Worm (Caenorhabditis elegans) whole organism, L4 larva: ENCODE results near the gene krr-1.
A peak's percentile ranks its signal among the peaks of the same experiment; 100 is the strongest.

ENCODE experiments used
- cey-2 ChIP-seq: sonication (generic microtip); optimal IDR thresholded peaks from 3 replicates; lab custom pipeline; 2017; ENCODE audit warnings: missing genetic modification characterization, mild to moderate bottlenecking, missing compliant biosample characterization, antibody characterized with exemption, borderline replicate concordance; ENCODE audit not compliant: insufficient read depth
- dmd-8 ChIP-seq: fragments of 200-800 bp; sonication (Bioruptor generic); IDR thresholded peaks from 2 replicates; pipeline ENCODE4 v1.3.6; 2022; ENCODE audit warnings: missing genetic modification characterization, missing compliant biosample characterization
- mep-1 ChIP-seq: fragments of 150-350 bp; sonication (generic microtip); optimal IDR thresholded peaks from 3 replicates; lab custom pipeline; 2014; ENCODE audit warnings: missing biosample characterization, missing genetic modification characterization
- mes-2 ChIP-seq: sonication (generic microtip); optimal IDR thresholded peaks from 2 replicates; lab custom pipeline; 2016; ENCODE audit warnings: missing genotype, mild to moderate bottlenecking, missing genetic modification characterization, missing compliant biosample characterization; ENCODE audit not compliant: poor library complexity, severe bottlenecking
- nhr-102 ChIP-seq: sonication (generic microtip); optimal IDR thresholded peaks from 2 replicates; lab custom pipeline; 2016; ENCODE audit warnings: mild to moderate bottlenecking, missing genetic modification characterization, moderate library complexity, missing compliant biosample characterization
- unc-39 ChIP-seq: sonication (generic microtip); optimal IDR thresholded peaks from 2 replicates; lab custom pipeline; 2017; ENCODE audit warnings: missing biosample characterization, missing genetic modification characterization
- unc-62 ChIP-seq, 3 experiments: fragments of 150-350 bp in 1 of 3; sonication (generic microtip); optimal IDR thresholded peaks in 2 of 3; peaks in 1 of 3; 1 replicate in 1 of 3; 2 replicates in 2 of 3; lab custom pipeline; 2014 to 2017; ENCODE audit warnings: missing biosample characterization in 3 of 3, missing genetic modification characterization in 3 of 3, missing genetic modification reagents in 3 of 3, missing genotype in 1 of 3

krr-1 gene

ce11 chrV:7282037-7282436 lies 51.0 kb downstream of the krr-1 start, which contains the start of gene C13A2.3:
Gene C13A2.3 (plus strand): TSS chrV:7282337.
- TF ChIP-seq cey-2 (tag; lab: Kevin White, UChicago) (no peak), unc-39 (no peak), mes-2 (tag; lab: Kevin White, UChicago) (no peak), mep-1 (tag; lab: Kevin White, UChicago) (no peak), dmd-8 (no peak), unc-62 (GFP tag; optimal IDR thresholded peaks at IDR 0.05 in 1 of 2; lab: Kevin White, UChicago) (peak in 1 of 2 experiments; percentile 28), unc-62 (tag; optimal IDR thresholded peaks at IDR 0.05; lab: Kevin White, UChicago) (no peak), nhr-102 (tag; lab: Kevin White, UChicago) (no peak)
- TF ChIP-seq, all 104 proteins: peak for 1
